Fruit fly (Drosophila melanogaster): Measurements from ENCODE around the gene Ssl1.

Gene Ssl1

DNA sequence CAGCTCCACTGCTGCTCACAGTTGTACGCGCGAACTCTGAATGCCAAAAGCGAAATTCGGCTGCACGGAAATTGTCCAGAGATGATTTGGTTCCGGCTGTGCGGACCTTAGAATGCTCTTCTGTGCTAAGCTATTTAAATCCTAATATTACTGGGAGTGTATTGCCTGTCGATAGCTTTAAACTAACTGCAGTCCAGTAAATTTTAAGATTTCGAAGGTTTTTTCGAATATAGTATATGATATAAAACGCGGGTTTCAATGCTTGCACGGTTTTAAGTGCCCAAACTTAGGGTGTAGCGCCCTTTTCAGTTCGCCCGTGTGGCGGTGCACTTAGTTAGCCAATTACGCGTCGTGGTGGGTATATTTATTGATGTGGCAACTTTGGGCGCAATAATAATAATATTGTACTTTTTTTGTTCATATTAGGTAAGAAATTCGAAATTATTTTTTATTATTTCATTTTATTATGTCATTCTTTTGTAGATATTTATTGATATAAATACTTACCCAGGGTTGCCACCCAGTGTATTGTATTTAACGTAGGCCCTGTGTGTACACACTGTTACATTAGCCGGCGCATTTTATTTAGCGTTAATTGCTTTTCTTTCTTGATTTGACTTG lies at the start of gene Ssl1, which contains the start of gene Chro (continued):
- TF ChIP-seq grau (tag; optimal IDR thresholded peaks at IDR 0.05) = peak; percentile 99
- TF ChIP-seq CG8281 (tag; optimal IDR thresholded peaks at IDR 0.05) = peak; percentile 96
- TF ChIP-seq Ada2b (GFP tag; IDR thresholded peaks at IDR 0.05) = peak; percentile 100
- peak; percentile 59 for TF ChIP-seq Dp (GFP tag; optimal IDR thresholded peaks at IDR 0.05)
- peak; percentile 100 for TF ChIP-seq danr (GFP tag; IDR thresholded peaks at IDR 0.05)
- TF ChIP-seq CG16779 (GFP tag; IDR thresholded peaks at IDR 0.05) = peak; percentile 99
- TF ChIP-seq sens (GFP tag) = peak; percentile 100
- peak; percentile 100 for TF ChIP-seq Nf-YC (tag; optimal IDR thresholded peaks at IDR 0.05)
- TF ChIP-seq croc (GFP tag; conservative IDR thresholded peaks at IDR 0.05) = peak; percentile 100
- peak; percentile 100 for TF ChIP-seq CG18599 (GFP tag; optimal IDR thresholded peaks at IDR 0.05)
- peak; percentile 99 for TF ChIP-seq dimm (GFP tag; IDR thresholded peaks at IDR 0.05)
- peak; percentile 18 for TF ChIP-seq cg (GFP tag; optimal IDR thresholded peaks at IDR 0.05)
- peak; percentile 100 for TF ChIP-seq pnt (GFP tag; optimal IDR thresholded peaks at IDR 0.05)
- TF ChIP-seq mam (GFP tag; optimal IDR thresholded peaks at IDR 0.05) = peak; percentile 100
- peak; percentile 97 for TF ChIP-seq TFAM (GFP tag; optimal IDR thresholded peaks at IDR 0.05)
- TF ChIP-seq hkb (optimal IDR thresholded peaks at IDR 0.05) = peak; percentile 99
- TF ChIP-seq hkb (GFP tag; IDR thresholded peaks at IDR 0.05) = peak; percentile 100
- peak; percentile 100 for TF ChIP-seq Dip3 (GFP tag; optimal IDR thresholded peaks at IDR 0.05)
- peak; percentile 100 for TF ChIP-seq CG9727 (GFP tag; optimal IDR thresholded peaks at IDR 0.05)
- TF ChIP-seq dysf (GFP tag; IDR thresholded peaks at IDR 0.05) = peak; percentile 100
- peak; percentile 97 for TF ChIP-seq ftz-f1 (GFP tag; optimal IDR thresholded peaks at IDR 0.05)
- peak; percentile 99 for TF ChIP-seq Blimp-1 (GFP tag; optimal IDR thresholded peaks at IDR 0.05)
- peak; percentile 100 for TF ChIP-seq wor (GFP tag; IDR thresholded peaks at IDR 0.05)
- TF ChIP-seq sna (GFP tag; IDR thresholded peaks at IDR 0.05; ENCODE audit: partially characterized antibody) = peak; percentile 39; the same call in 1 of the 2 replicates
- peak; percentile 100 for TF ChIP-seq CG17328 (GFP tag; IDR thresholded peaks at IDR 0.05)
- peak; percentile 100 for TF ChIP-seq E2f1 (GFP tag; IDR thresholded peaks at IDR 0.05)
- TF ChIP-seq CG7928 (GFP tag; optimal IDR thresholded peaks at IDR 0.05) = peak; percentile 87
- peak; percentile 100 for TF ChIP-seq run (tag; optimal IDR thresholded peaks at IDR 0.05)
- peak; percentile 60 to 83 for TF ChIP-seq crp (GFP tag; optimal IDR thresholded peaks at IDR 0.05)
- peak; percentile 95 for TF ChIP-seq MESR4 (GFP tag; optimal IDR thresholded peaks at IDR 0.05)
- peak; percentile 100 for TF ChIP-seq CG9876 (GFP tag; optimal IDR thresholded peaks at IDR 0.05)
- TF ChIP-seq pho (GFP tag; optimal IDR thresholded peaks at IDR 0.05) = peak; percentile 100
- peak; percentile 98 for TF ChIP-seq ash1 (GFP tag; optimal IDR thresholded peaks at IDR 0.05)
- peak; percentile 97 for TF ChIP-seq kni (GFP tag; optimal IDR thresholded peaks at IDR 0.05)
- TF ChIP-seq CG15601 (tag; optimal IDR thresholded peaks at IDR 0.05) = peak; percentile 99
- TF ChIP-seq so (GFP tag; IDR thresholded peaks at IDR 0.05) = peak; percentile 100
- peak; percentile 100 for TF ChIP-seq en (GFP tag; optimal IDR thresholded peaks at IDR 0.05)
- peak; percentile 100 for TF ChIP-seq CG34422 (GFP tag; IDR thresholded peaks at IDR 0.05)
- TF ChIP-seq bcd (GFP tag; optimal IDR thresholded peaks at IDR 0.05) = peak; percentile 100

DNA sequence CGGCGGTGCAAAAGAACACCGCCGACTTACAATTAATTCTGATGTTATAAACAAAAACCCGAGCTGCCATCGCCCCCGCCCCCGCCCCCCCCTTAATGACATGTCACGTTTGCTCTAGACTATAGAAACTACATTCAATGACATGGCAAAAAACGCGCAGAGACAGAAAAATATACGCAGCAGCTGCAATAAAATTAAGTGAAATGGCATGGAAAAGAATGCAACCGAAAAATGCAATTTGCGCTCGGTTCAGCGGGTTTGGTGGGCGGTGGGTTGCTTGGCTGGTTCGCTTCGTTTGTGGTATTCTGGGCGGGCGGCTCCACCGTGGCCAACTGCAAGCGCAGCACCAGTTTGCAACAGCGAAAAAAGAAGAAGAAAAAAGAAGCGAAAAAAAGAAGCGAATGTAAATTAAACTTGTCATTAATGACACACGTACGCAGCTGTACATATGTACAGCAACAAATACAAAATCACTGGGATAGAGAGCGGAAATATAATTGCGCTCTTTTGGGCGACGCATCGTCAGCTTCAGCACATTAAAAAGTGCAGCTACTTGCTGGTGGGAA lies 48.7 kb upstream of the Ssl1 start:
- TF ChIP-seq CG15479 (GFP tag; optimal IDR thresholded peaks at IDR 0.05) = no peak
- peak; percentile 16 for TF ChIP-seq Hr39 (optimal IDR thresholded peaks at IDR 0.05)
- no peak for TF ChIP-seq pan (optimal IDR thresholded peaks at IDR 0.05)
- TF ChIP-seq pan (GFP tag; optimal IDR thresholded peaks at IDR 0.05 in 1 of 2, IDR thresholded peaks at IDR 0.05 in 1 of 2) = peak in 1 of 2 experiments; percentile 18
